Worm (Caenorhabditis elegans) whole organism, L1 larva: ENCODE measurements around the gene F41E6.1.

Experiments used
- C04F5.9 ChIP-seq: sonication (generic microtip); optimal IDR thresholded peaks from 2 replicates; lab custom pipeline; 2016; ENCODE audit warnings: missing genetic modification characterization, missing compliant biosample characterization
- ces-1 ChIP-seq: fragments of 150-350 bp; optimal IDR thresholded peaks from 2 replicates; lab custom pipeline; 2014; ENCODE audit warnings: missing biosample characterization, missing genetic modification reagents, missing genetic modification characterization
- dpl-1 ChIP-seq, 3 experiments: fragments of 150-350 bp in 2 of 3; sonication (generic microtip) in 1 of 3; optimal IDR thresholded peaks; 2 replicates each; lab custom pipeline; 2014 to 2017; ENCODE audit warnings: missing biosample characterization in 3 of 3, missing genetic modification characterization in 3 of 3, missing genetic modification reagents in 3 of 3
- efl-1 ChIP-seq, 4 experiments: fragments of 150-350 bp; optimal IDR thresholded peaks in 3 of 4; peaks in 1 of 4; 1 replicate in 1 of 4; 2 replicates in 3 of 4; lab custom pipeline; 2014; ENCODE audit warnings: missing biosample characterization in 2 of 4, missing genetic modification characterization in 2 of 4, missing genetic modification reagents in 2 of 4
- elt-2 ChIP-seq: sonication (generic microtip); optimal IDR thresholded peaks from 2 replicates; lab custom pipeline; 2016; ENCODE audit warnings: missing genetic modification characterization, mild to moderate bottlenecking, inconsistent platforms, missing compliant biosample characterization, missing genetic modification reagents
- fos-1 ChIP-seq: fragments of 150-350 bp; optimal IDR thresholded peaks from 2 replicates; lab custom pipeline; 2014; ENCODE audit warnings: missing biosample characterization, missing genetic modification characterization
- nhr-12 ChIP-seq: sonication (generic microtip); optimal IDR thresholded peaks from 2 replicates; lab custom pipeline; 2017; ENCODE audit warnings: missing biosample characterization, missing genetic modification characterization
- nhr-237 ChIP-seq: fragments of 150-350 bp; optimal IDR thresholded peaks from 2 replicates; lab custom pipeline; 2014; ENCODE audit warnings: missing biosample characterization, missing genetic modification characterization
- snpc-4 ChIP-seq: fragments of 150-350 bp; optimal IDR thresholded peaks from 2 replicates; lab custom pipeline; 2014; ENCODE audit warnings: missing biosample characterization, missing genetic modification characterization
- sptf-1 ChIP-seq: fragments of 150-350 bp; optimal IDR thresholded peaks from 2 replicates; lab custom pipeline; 2014; ENCODE audit warnings: missing biosample characterization, missing genetic modification characterization
- tbx-2 ChIP-seq: sonication (generic microtip); optimal IDR thresholded peaks from 2 replicates; lab custom pipeline; 2016; ENCODE audit warnings: missing genetic modification characterization, missing compliant biosample characterization
- unc-130 ChIP-seq: fragments of 150-350 bp; optimal IDR thresholded peaks from 2 replicates; lab custom pipeline; 2017; ENCODE audit warnings: missing biosample characterization, missing genetic modification characterization, inconsistent platforms

ce11 chrV:8588079-8588478 lies 34.3 kb upstream of the F41E6.1 start, which contains the start of gene C10B5.3:
- no peak for TF ChIP-seq sptf-1 (tag; lab: Kevin White, UChicago)
- TF ChIP-seq nhr-12 (tag; lab: Kevin White, UChicago): no peak
- TF ChIP-seq ces-1 (GFP tag; lab: Kevin White, UChicago): no peak
- TF ChIP-seq C04F5.9 (tag; lab: Kevin White, UChicago): no peak
- TF ChIP-seq unc-130 (tag; lab: Kevin White, UChicago): no peak
- TF ChIP-seq snpc-4 (tag; lab: Kevin White, UChicago): no peak
- TF ChIP-seq elt-2 (tag; lab: Kevin White, UChicago): no peak
- no peak for TF ChIP-seq efl-1 (optimal IDR thresholded peaks at IDR 0.05; lab: Kevin White, UChicago)
- no peak for TF ChIP-seq efl-1 (GFP tag; optimal IDR thresholded peaks at IDR 0.05 in 1 of 2; lab: Kevin White, UChicago)
- no peak for TF ChIP-seq fos-1 (tag; lab: Kevin White, UChicago)
- TF ChIP-seq nhr-237: no peak
- TF ChIP-seq tbx-2: no peak
- no peak for TF ChIP-seq dpl-1 (GFP tag; optimal IDR thresholded peaks at IDR 0.05; lab: Kevin White, UChicago)
